Fruit fly (Drosophila melanogaster): Measurements from ENCODE around the gene Lam.
A peak's percentile ranks its signal among the peaks of the same experiment; 100 is the strongest.

Lam gene

dm6 chr2L:5517393-5517792 is 24.9 kb upstream of the Lam start, which contains the start of gene CG14020 (continued):
- TF ChIP-seq nom (GFP tag; optimal IDR thresholded peaks at IDR 0.05), result no peak
- TF ChIP-seq CG12219 (GFP tag; optimal IDR thresholded peaks at IDR 0.05), result no peak
- no peak for TF ChIP-seq CG14667 (GFP tag; IDR thresholded peaks at IDR 0.05)
- peak; percentile 45 for TF ChIP-seq Dp (GFP tag; optimal IDR thresholded peaks at IDR 0.05)
- no peak for TF ChIP-seq CG8359 (GFP tag; optimal IDR thresholded peaks at IDR 0.05; ENCODE audit: borderline replicate concordance)
- no peak for TF ChIP-seq MTF-1 (GFP tag; optimal IDR thresholded peaks at IDR 0.05; ENCODE audit: borderline replicate concordance)
- TF ChIP-seq Awh (GFP tag; IDR thresholded peaks at IDR 0.05), result no peak
- no peak for TF ChIP-seq chn (GFP tag; optimal IDR thresholded peaks at IDR 0.05)
- TF ChIP-seq kni (GFP tag; optimal IDR thresholded peaks at IDR 0.05), result no peak
- peak; percentile 6 for TF ChIP-seq BEAF-32 (GFP tag; optimal IDR thresholded peaks at IDR 0.05)
- TF ChIP-seq sd (tag; optimal IDR thresholded peaks at IDR 0.05), result no peak
- TF ChIP-seq CG32772 (GFP tag; IDR thresholded peaks at IDR 0.05), result no peak
- no peak for TF ChIP-seq Hr39 (optimal IDR thresholded peaks at IDR 0.05)
- no peak for TF ChIP-seq H2.0 (GFP tag; IDR thresholded peaks at IDR 0.05)
- no peak for TF ChIP-seq CG16813 (GFP tag; IDR thresholded peaks at IDR 0.05; ENCODE audit: partially characterized antibody)
- TF ChIP-seq CG5180 (GFP tag; optimal IDR thresholded peaks at IDR 0.05), result no peak
- TF ChIP-seq CG6272 (GFP tag; IDR thresholded peaks at IDR 0.05), result no peak
- no peak for TF ChIP-seq HLH4C (GFP tag; IDR thresholded peaks at IDR 0.05; ENCODE audit: partially characterized antibody)
- TF ChIP-seq ken (GFP tag; IDR thresholded peaks at IDR 0.05), result no peak
- no peak for TF ChIP-seq ind (GFP tag; optimal IDR thresholded peaks at IDR 0.05)
- peak; percentile 25; the same call in 1 of the 2 replicates for TF ChIP-seq CG13287 (GFP tag; IDR thresholded peaks at IDR 0.05; ENCODE audit: partially characterized antibody)

dm6 chr2L:5519846-5520384 is 22.4 kb upstream of the Lam start, which contains the start of the genes CG7382 and cl:
TSS of gene CG7382 (minus strand) at chr2L:5519896.
TSS of gene cl (plus strand) at chr2L:5520135.
- TF ChIP-seq CG7928 (GFP tag; optimal IDR thresholded peaks at IDR 0.05) (no peak), btn (GFP tag; optimal IDR thresholded peaks at IDR 0.05) (no peak), CG4424 (GFP tag; optimal IDR thresholded peaks at IDR 0.05) (peak; percentile 48), CG15514 (GFP tag; optimal IDR thresholded peaks at IDR 0.05) (peak; percentile 41), zen (tag; optimal IDR thresholded peaks at IDR 0.05) (peak; percentile 42), nerfin-1 (tag; optimal IDR thresholded peaks at IDR 0.05) (peak; percentile 46), CG4328 (GFP tag; optimal IDR thresholded peaks at IDR 0.05) (peak; percentile 18), CG14441 (GFP tag; IDR thresholded peaks at IDR 0.05) (no peak; the same call in 1 of the 2 replicates), CG13424 (tag; optimal IDR thresholded peaks at IDR 0.05) (peak; percentile 73), Abd-B (GFP tag; optimal IDR thresholded peaks at IDR 0.05) (peak; percentile 81), CG14014 (GFP tag; IDR thresholded peaks at IDR 0.05) (0 out of 2 replicates have a peak, but pooled peaks have one; percentile 56), Dp (GFP tag; optimal IDR thresholded peaks at IDR 0.05) (peak; percentile 4), CG7556 (GFP tag; optimal IDR thresholded peaks at IDR 0.05) (peak; percentile 27), Chrac-16 (GFP tag; optimal IDR thresholded peaks at IDR 0.05) (peak; percentile 6), Nf-YB (GFP tag; optimal IDR thresholded peaks at IDR 0.05) (peak; percentile 15), MBD-R2 (GFP tag; IDR thresholded peaks at IDR 0.05) (peak; percentile 38; the same call in 1 of the 2 replicates), sqz (GFP tag; optimal IDR thresholded peaks at IDR 0.05) (peak; percentile 65), prd (optimal IDR thresholded peaks at IDR 0.05) (no peak), prd (GFP tag; IDR thresholded peaks at IDR 0.05) (peak; percentile 27; the same call in 1 of the 3 replicates), tna (GFP tag; IDR thresholded peaks at IDR 0.05; ENCODE audit: partially characterized antibody) (no peak), h (optimal IDR thresholded peaks at IDR 0.05) (no peak), CG11504 (tag; optimal IDR thresholded peaks at IDR 0.05) (peak; percentile 69), CG9797 (GFP tag; optimal IDR thresholded peaks at IDR 0.05) (peak; percentile 31), schlank (tag; optimal IDR thresholded peaks at IDR 0.05) (no peak), Antp (GFP tag; optimal IDR thresholded peaks at IDR 0.05) (peak; percentile 9), CG13894 (tag; optimal IDR thresholded peaks at IDR 0.05) (peak; percentile 41), Rfx (GFP tag; IDR thresholded peaks at IDR 0.05) (peak; percentile 40; the same call in 1 of the 2 replicates), Myb (GFP tag; optimal IDR thresholded peaks at IDR 0.05) (peak; percentile 10), Nf-YC (tag; optimal IDR thresholded peaks at IDR 0.05) (peak; percentile 65), NfI (GFP tag; optimal IDR thresholded peaks at IDR 0.05) (peak; percentile 43)

Data from whole organism, embryonic.